Fruit fly (Drosophila melanogaster) whole organism, prepupa: ENCODE results near the gene CG45676.

ENCODE experiments used
- Blimp-1 ChIP-seq: fragments of 200-800 bp; sonication (Bioruptor generic); optimal IDR thresholded peaks from 3 replicates; lab custom pipeline; 2017; ENCODE audit warnings: missing biosample characterization, missing genetic modification characterization, mild to moderate bottlenecking, moderate library complexity, missing genetic modification reagents
- CG9139 ChIP-seq: fragments of 200-800 bp; sonication (Bioruptor generic); optimal IDR thresholded peaks from 3 replicates; lab custom pipeline; 2017; ENCODE audit warnings: missing biosample characterization, mild to moderate bottlenecking, missing genetic modification characterization
- Eip78C ChIP-seq: fragments of 200-800 bp; sonication (Bioruptor generic); peaks from one replicate; lab custom pipeline; 2016; ENCODE audit warnings: missing biosample characterization, missing genetic modification characterization

- TF ChIP-seq Blimp-1 = no peak
- TF ChIP-seq Eip78C (GFP tag; lab: Kevin White, UChicago) = no peak
- no peak for TF ChIP-seq CG9139
Observed at dm6 chr3R:11412371-11412770, 6.3 kb upstream of the CG45676 start, which contains the start of gene Ipo9.
